Fruit fly (Drosophila melanogaster) whole organism, adult: ENCODE measurements around the gene Ccm3.

Source experiments
- CG11617 ChIP-seq: fragments of 200-800 bp; sonication (Bioruptor generic); optimal IDR thresholded peaks from 2 replicates; lab custom pipeline; 2017; ENCODE audit warnings: mild to moderate bottlenecking, missing biosample characterization, missing genetic modification reagents, missing genetic modification characterization
- CG12768 ChIP-seq: fragments of 200-800 bp; sonication (Bioruptor generic); optimal IDR thresholded peaks from 2 replicates; lab custom pipeline; 2017; ENCODE audit warnings: missing biosample characterization, missing genetic modification characterization, mild to moderate bottlenecking, moderate library complexity, missing genetic modification reagents
- CG14711 ChIP-seq: fragments of 200-800 bp; sonication (Bioruptor generic); optimal IDR thresholded peaks from 2 replicates; lab custom pipeline; 2018; ENCODE audit warnings: missing biosample characterization, mild to moderate bottlenecking, missing genetic modification characterization, moderate library complexity
- CG1620 ChIP-seq: fragments of 200-800 bp; sonication (Bioruptor generic); optimal IDR thresholded peaks from 2 replicates; lab custom pipeline; 2016; ENCODE audit warnings: missing biosample characterization, missing genetic modification characterization
- CG33017 ChIP-seq: fragments of 200-800 bp; sonication (Bioruptor generic); optimal IDR thresholded peaks from 2 replicates; lab custom pipeline; 2018; ENCODE audit warnings: missing biosample characterization, mild to moderate bottlenecking, missing genetic modification characterization, moderate library complexity
- CG5204 ChIP-seq: fragments of 200-800 bp; sonication (Bioruptor generic); optimal IDR thresholded peaks from 2 replicates; lab custom pipeline; 2016; ENCODE audit warnings: missing biosample characterization, missing genetic modification characterization
- CG7045 ChIP-seq: fragments of 200-800 bp; sonication (Bioruptor generic); optimal IDR thresholded peaks from 2 replicates; lab custom pipeline; 2017; ENCODE audit warnings: missing biosample characterization, mild to moderate bottlenecking, missing genetic modification characterization
- CG7101 ChIP-seq: fragments of 200-800 bp; sonication (Bioruptor generic); optimal IDR thresholded peaks from 2 replicates; lab custom pipeline; 2018; ENCODE audit warnings: missing biosample characterization, mild to moderate bottlenecking, missing genetic modification characterization, moderate library complexity
- Clk ChIP-seq: fragments of 200-800 bp; sonication (Bioruptor generic); optimal IDR thresholded peaks from 2 replicates; lab custom pipeline; 2017; ENCODE audit warnings: missing biosample characterization, missing genetic modification characterization
- Crg-1 ChIP-seq: fragments of 200-800 bp; sonication (Bioruptor generic); optimal IDR thresholded peaks from 2 replicates; lab custom pipeline; 2016; ENCODE audit warnings: missing biosample characterization, missing genetic modification characterization
- Hr96 ChIP-seq: fragments of 200-800 bp; sonication (Bioruptor generic); optimal IDR thresholded peaks from 2 replicates; lab custom pipeline; 2016; ENCODE audit warnings: missing biosample characterization, missing genetic modification characterization
- Mnt ChIP-seq: fragments of 200-800 bp; sonication (Bioruptor generic); optimal IDR thresholded peaks from 2 replicates; lab custom pipeline; 2016; ENCODE audit warnings: missing biosample characterization, mild to moderate bottlenecking, missing genetic modification characterization
- bab1 ChIP-seq: fragments of 200-800 bp; sonication (Bioruptor generic); optimal IDR thresholded peaks from 3 replicates; lab custom pipeline; 2019; ENCODE audit warnings: missing biosample characterization, mild to moderate bottlenecking, missing genetic modification characterization, moderate library complexity
- cic ChIP-seq: fragments of 200-800 bp; sonication (Bioruptor generic); optimal IDR thresholded peaks from 2 replicates; lab custom pipeline; 2017; ENCODE audit warnings: missing biosample characterization, mild to moderate bottlenecking, missing genetic modification characterization, moderate library complexity
- cnc ChIP-seq, 2 experiments: fragments of >200 bp; optimal IDR thresholded peaks; 2 replicates each; lab custom pipeline; 2017
- kay ChIP-seq: fragments of 200-800 bp; sonication (Bioruptor generic); peaks from one replicate; lab custom pipeline; 2016; ENCODE audit warnings: missing biosample characterization, missing genetic modification characterization, borderline replicate concordance
- ovo ChIP-seq: fragments of 200-800 bp; sonication (Bioruptor generic); optimal IDR thresholded peaks from 2 replicates; lab custom pipeline; 2016; ENCODE audit warnings: missing biosample characterization, missing genetic modification characterization
- pad ChIP-seq: fragments of 200-800 bp; sonication (Bioruptor generic); optimal IDR thresholded peaks from 3 replicates; lab custom pipeline; 2017; ENCODE audit warnings: missing biosample characterization, missing genetic modification characterization, mild to moderate bottlenecking, moderate library complexity, missing genetic modification reagents
- tj ChIP-seq: fragments of 200-800 bp; sonication (Bioruptor generic); optimal IDR thresholded peaks from 3 replicates; lab custom pipeline; 2017; ENCODE audit warnings: missing biosample characterization, mild to moderate bottlenecking, missing genetic modification characterization, moderate library complexity
- toe ChIP-seq: fragments of 200-800 bp; sonication (Bioruptor generic); optimal IDR thresholded peaks from 2 replicates; lab custom pipeline; 2016; ENCODE audit warnings: missing biosample characterization, missing genetic modification characterization

The Ccm3 gene

dm6 chr3R:15371833-15372232 is at the start of gene Ccm3, which contains the start of gene CG6136:
Gene Ccm3 (plus strand): TSS chr3R:15371957.
Gene CG6136 (minus strand): TSS chr3R:15372212.
- TF ChIP-seq kay: no peak
- peak; percentile 85 for TF ChIP-seq Crg-1 (GFP tag; lab: Kevin White, UChicago)
- TF ChIP-seq CG33017 (tag; lab: Kevin White, UChicago): peak; percentile 53
- TF ChIP-seq CG5204 (GFP tag; lab: Kevin White, UChicago): no peak
- TF ChIP-seq CG1620 (GFP tag; lab: Kevin White, UChicago): peak; percentile 38
- peak; percentile 37 for TF ChIP-seq Clk (GFP tag; lab: Kevin White, UChicago)
- no peak for TF ChIP-seq cnc (optimal IDR thresholded peaks at IDR 0.05; lab: Kevin White, UChicago)
- TF ChIP-seq CG11617 (GFP tag; lab: Kevin White, UChicago): peak; percentile 31
- no peak for TF ChIP-seq tj (GFP tag; lab: Kevin White, UChicago)
- peak; percentile 38 for TF ChIP-seq CG14711 (tag; lab: Kevin White, UChicago)
- TF ChIP-seq cic (GFP tag; lab: Kevin White, UChicago): peak; percentile 45
- peak; percentile 66 for TF ChIP-seq bab1 (GFP tag; lab: Kevin White, UChicago)
- peak; percentile 69 for TF ChIP-seq CG12768
- TF ChIP-seq toe (GFP tag; lab: Kevin White, UChicago): peak; percentile 32
- peak; percentile 73 for TF ChIP-seq Mnt (GFP tag; lab: Kevin White, UChicago)
- peak; percentile 49 for TF ChIP-seq ovo
- TF ChIP-seq Hr96 (GFP tag; lab: Kevin White, UChicago): peak; percentile 72
- peak; percentile 42 for TF ChIP-seq CG7045 (GFP tag; lab: Kevin White, UChicago)
- peak; percentile 78 for TF ChIP-seq CG7101 (tag; lab: Kevin White, UChicago)
- peak; percentile 70 for TF ChIP-seq pad

dm6 chr3R:15328083-15328779 is 43.5 kb upstream of the Ccm3 start, which contains the start of the genes CG6236 and ea:
Gene CG6236 (minus strand): TSS chr3R:15328269.
Gene ea (plus strand): TSS chr3R:15328729.
- TF ChIP-seq ovo (peak; percentile 43), CG5204 (GFP tag; lab: Kevin White, UChicago) (no peak)

- TF ChIP-seq Mnt (GFP tag; lab: Kevin White, UChicago) (peak; percentile 36), CG14711 (tag; lab: Kevin White, UChicago) (peak; percentile 43), CG7101 (tag; lab: Kevin White, UChicago) (peak; percentile 57), CG12768 (no peak), CG1620 (GFP tag; lab: Kevin White, UChicago) (peak; percentile 46), bab1 (GFP tag; lab: Kevin White, UChicago) (peak; percentile 30)
Observed at dm6 chr3R:15330472-15330871, 41.3 kb upstream of the Ccm3 start, which contains the start of gene mRpL9. Gene mRpL9 (plus strand): TSS chr3R:15330738.

dm6 chr3R:15332994-15333393 is 38.8 kb upstream of the Ccm3 start, which contains the start of the genes Fkbp39 and Cyfip:
Gene Fkbp39 (minus strand): TSS chr3R:15333133.
Gene Cyfip (plus strand): TSS chr3R:15333266.
- TF ChIP-seq tj (GFP tag; lab: Kevin White, UChicago) (no peak), CG7101 (tag; lab: Kevin White, UChicago) (peak; percentile 44), bab1 (GFP tag; lab: Kevin White, UChicago) (peak; percentile 79), CG12768 (no peak), CG11617 (GFP tag; lab: Kevin White, UChicago) (peak; percentile 42), kay (no peak), Crg-1 (GFP tag; lab: Kevin White, UChicago) (peak; percentile 60), CG1620 (GFP tag; lab: Kevin White, UChicago) (peak; percentile 65), CG7045 (GFP tag; lab: Kevin White, UChicago) (no peak), Mnt (GFP tag; lab: Kevin White, UChicago) (peak; percentile 99), cnc (optimal IDR thresholded peaks at IDR 0.05; lab: Kevin White, UChicago) (no peak), CG14711 (tag; lab: Kevin White, UChicago) (peak; percentile 40), CG5204 (GFP tag; lab: Kevin White, UChicago) (no peak), cic (GFP tag; lab: Kevin White, UChicago) (peak; percentile 51), toe (GFP tag; lab: Kevin White, UChicago) (no peak), pad (peak; percentile 66), ovo (no peak), CG33017 (tag; lab: Kevin White, UChicago) (no peak), Clk (GFP tag; lab: Kevin White, UChicago) (no peak), Hr96 (GFP tag; lab: Kevin White, UChicago) (no peak)

dm6 chr3R:15339111-15339510 is 32.6 kb upstream of the Ccm3 start:
- TF ChIP-seq CG1620 (GFP tag; lab: Kevin White, UChicago): no peak
- TF ChIP-seq toe (GFP tag; lab: Kevin White, UChicago): no peak
- no peak for TF ChIP-seq cic (GFP tag; lab: Kevin White, UChicago)
- no peak for TF ChIP-seq CG11617 (GFP tag; lab: Kevin White, UChicago)
- TF ChIP-seq ovo: no peak
- TF ChIP-seq Mnt (GFP tag; lab: Kevin White, UChicago): no peak
- TF ChIP-seq Clk (GFP tag; lab: Kevin White, UChicago): no peak
- no peak for TF ChIP-seq tj (GFP tag; lab: Kevin White, UChicago)
- no peak for TF ChIP-seq CG33017 (tag; lab: Kevin White, UChicago)
- TF ChIP-seq kay: no peak
- TF ChIP-seq bab1 (GFP tag; lab: Kevin White, UChicago): no peak
- TF ChIP-seq CG14711 (tag; lab: Kevin White, UChicago): no peak
